Worm (Caenorhabditis elegans) whole organism, young adult: ENCODE data around the gene K07F5.7.

ENCODE experiments used
- B0336.3 ChIP-seq: fragments of 200-800 bp; sonication (Bioruptor generic); IDR thresholded peaks from 2 replicates; pipeline ENCODE4 v1.3.6; 2022; ENCODE audit warnings: missing genetic modification characterization, missing compliant biosample characterization
- C06A6.2 ChIP-seq: fragments of 200-800 bp; sonication (Bioruptor generic); conservative IDR thresholded peaks from 2 replicates; pipeline ENCODE4 v1.3.6; 2022; ENCODE audit warnings: missing genetic modification characterization, missing compliant biosample characterization
- C17E4.6 ChIP-seq: fragments of 200-800 bp; sonication (Bioruptor generic); IDR thresholded peaks from 2 replicates; pipeline ENCODE4 v1.3.6; 2022; ENCODE audit warnings: missing genetic modification reagents, missing genetic modification characterization, missing compliant biosample characterization
- D2030.7 ChIP-seq: fragments of 200-800 bp; sonication (Bioruptor generic); IDR thresholded peaks from 2 replicates; pipeline ENCODE4 v1.3.6; 2022; ENCODE audit warnings: missing genetic modification reagents, missing genetic modification characterization, missing compliant biosample characterization
- F33H1.4 ChIP-seq: fragments of 200-800 bp; sonication (Bioruptor generic); IDR thresholded peaks from 2 replicates; pipeline ENCODE4 v1.3.6; 2022; ENCODE audit warnings: missing genetic modification reagents, missing genetic modification characterization, missing compliant biosample characterization
- F37B4.10 ChIP-seq: fragments of 200-800 bp; sonication (Bioruptor generic); IDR thresholded peaks from 2 replicates; pipeline ENCODE4 v1.3.6; 2022; ENCODE audit warnings: missing genetic modification characterization, missing compliant biosample characterization
- F39B2.1 ChIP-seq: fragments of 200-800 bp; sonication (Bioruptor generic); IDR thresholded peaks from 2 replicates; pipeline ENCODE4 v1.3.6; 2022; ENCODE audit warnings: missing genetic modification reagents, missing genetic modification characterization, missing compliant biosample characterization
- F52B5.7 ChIP-seq: sonication (generic microtip); optimal IDR thresholded peaks from 2 replicates; lab custom pipeline; 2016; ENCODE audit warnings: mild to moderate bottlenecking, missing genetic modification characterization, missing compliant biosample characterization
- T07F8.4 ChIP-seq: sonication (generic microtip); optimal IDR thresholded peaks from 2 replicates; lab custom pipeline; 2016; ENCODE audit warnings: mild to moderate bottlenecking, missing genetic modification characterization, moderate library complexity, missing compliant biosample characterization
- T26A5.8 ChIP-seq: sonication (generic microtip); optimal IDR thresholded peaks from 2 replicates; lab custom pipeline; 2016; ENCODE audit warnings: missing genetic modification characterization, missing compliant biosample characterization
- atf-7 ChIP-seq: sonication (generic microtip); optimal IDR thresholded peaks from 2 replicates; lab custom pipeline; 2017; ENCODE audit warnings: mild to moderate bottlenecking, missing genetic modification characterization, missing compliant biosample characterization
- attf-3 ChIP-seq: fragments of 200-800 bp; sonication (Bioruptor generic); conservative IDR thresholded peaks from 2 replicates; pipeline ENCODE4 v1.3.6; 2022; ENCODE audit warnings: missing genetic modification reagents, missing genetic modification characterization, missing compliant biosample characterization
- attf-6 ChIP-seq: fragments of 200-800 bp; sonication (Bioruptor generic); IDR thresholded peaks from 2 replicates; pipeline ENCODE4 v1.3.6; 2022; ENCODE audit warnings: missing genetic modification reagents, missing genetic modification characterization, missing compliant biosample characterization
- bed-2 ChIP-seq: fragments of 200-800 bp; sonication (Bioruptor generic); IDR thresholded peaks from 2 replicates; pipeline ENCODE4 v1.3.6; 2022; ENCODE audit warnings: missing genetic modification reagents, missing genetic modification characterization, missing compliant biosample characterization
- ccch-3 ChIP-seq: fragments of 200-800 bp; sonication (Bioruptor generic); optimal IDR thresholded peaks from 2 replicates; lab custom pipeline; 2018; ENCODE audit warnings: mild to moderate bottlenecking, missing genetic modification characterization, missing compliant biosample characterization
- cebp-2 ChIP-seq: fragments of 200-800 bp; sonication (Bioruptor generic); IDR thresholded peaks from 2 replicates; pipeline ENCODE4 v1.3.6; 2022; ENCODE audit warnings: missing genetic modification characterization, missing compliant biosample characterization
- ceh-79 ChIP-seq: sonication (generic microtip); optimal IDR thresholded peaks from 2 replicates; lab custom pipeline; 2017; ENCODE audit warnings: mild to moderate bottlenecking, missing genetic modification characterization, missing compliant biosample characterization
- die-1 ChIP-seq: sonication (generic microtip); optimal IDR thresholded peaks from 2 replicates; lab custom pipeline; 2016; ENCODE audit warnings: missing genotype, mild to moderate bottlenecking, missing genetic modification characterization, missing compliant biosample characterization
- dox-1 ChIP-seq: fragments of 200-800 bp; sonication (Bioruptor generic); IDR thresholded peaks from 2 replicates; pipeline ENCODE4 v1.3.6; 2022; ENCODE audit warnings: missing genetic modification reagents, missing genetic modification characterization, missing compliant biosample characterization
- dpff-1 ChIP-seq: sonication (generic microtip); optimal IDR thresholded peaks from 2 replicates; lab custom pipeline; 2017; ENCODE audit warnings: mild to moderate bottlenecking, missing genetic modification characterization, missing compliant biosample characterization
- egrh-3 ChIP-seq: fragments of 200-800 bp; sonication (Bioruptor generic); IDR thresholded peaks from 2 replicates; pipeline ENCODE4 v1.3.6; 2022; ENCODE audit warnings: missing genetic modification reagents, missing genetic modification characterization, missing compliant biosample characterization
- hmg-1.2 ChIP-seq: fragments of 200-800 bp; sonication (Bioruptor generic); IDR thresholded peaks from 2 replicates; pipeline ENCODE4 v1.3.6; 2022; ENCODE audit warnings: missing genetic modification reagents, missing genetic modification characterization, missing compliant biosample characterization
- hmg-20 ChIP-seq: fragments of 200-800 bp; sonication (Bioruptor generic); IDR thresholded peaks from 2 replicates; pipeline ENCODE4 v1.3.6; 2022; ENCODE audit warnings: missing genetic modification reagents, missing genetic modification characterization, missing compliant biosample characterization
- let-526 ChIP-seq: fragments of 200-800 bp; sonication (Bioruptor generic); IDR thresholded peaks from 2 replicates; pipeline ENCODE4 v1.3.6; 2022; ENCODE audit warnings: missing genetic modification reagents, missing genetic modification characterization, missing compliant biosample characterization
- lin-40 ChIP-seq: sonication (generic microtip); optimal IDR thresholded peaks from 2 replicates; lab custom pipeline; 2016; ENCODE audit warnings: missing genetic modification characterization, mild to moderate bottlenecking, missing compliant biosample characterization, missing genotype, missing genetic modification reagents
- lin-54 ChIP-seq: fragments of 200-800 bp; sonication (Bioruptor generic); optimal IDR thresholded peaks from 2 replicates; lab custom pipeline; 2018; ENCODE audit warnings: mild to moderate bottlenecking, missing genetic modification characterization, missing compliant biosample characterization
- lsl-1 ChIP-seq: fragments of 200-800 bp; sonication (Bioruptor generic); optimal IDR thresholded peaks from 2 replicates; lab custom pipeline; 2018; ENCODE audit warnings: mild to moderate bottlenecking, missing genetic modification characterization, moderate library complexity, missing compliant biosample characterization
- madf-8 ChIP-seq: fragments of 200-800 bp; sonication (Bioruptor generic); conservative IDR thresholded peaks from 2 replicates; pipeline ENCODE4 v1.3.6; 2022; ENCODE audit warnings: missing genetic modification reagents, missing genetic modification characterization, missing compliant biosample characterization
- mcd-1 ChIP-seq: fragments of 200-800 bp; sonication (Bioruptor generic); IDR thresholded peaks from 2 replicates; pipeline ENCODE4 v1.3.6; 2022; ENCODE audit warnings: missing genetic modification reagents, missing genetic modification characterization, missing compliant biosample characterization
- mes-4 ChIP-seq: sonication (generic microtip); optimal IDR thresholded peaks from 2 replicates; lab custom pipeline; 2016; ENCODE audit warnings: missing genotype, missing genetic modification characterization, missing compliant biosample characterization
- nfya-2 ChIP-seq: fragments of 200-800 bp; sonication (Bioruptor generic); IDR thresholded peaks from 2 replicates; pipeline ENCODE4 v1.3.6; 2022; ENCODE audit warnings: missing genetic modification reagents, missing genetic modification characterization, missing compliant biosample characterization
- nhr-120 ChIP-seq: fragments of 200-800 bp; sonication (Bioruptor generic); IDR thresholded peaks from 2 replicates; pipeline ENCODE4 v1.3.6; 2022; ENCODE audit warnings: missing genetic modification characterization, missing compliant biosample characterization
- nhr-179 ChIP-seq: sonication (generic microtip); optimal IDR thresholded peaks from 2 replicates; lab custom pipeline; 2016; ENCODE audit warnings: mild to moderate bottlenecking, missing genetic modification characterization, missing compliant biosample characterization
- nhr-80 ChIP-seq: sonication (generic microtip); optimal IDR thresholded peaks from 2 replicates; lab custom pipeline; 2016; ENCODE audit warnings: missing genetic modification characterization, missing compliant biosample characterization
- rec-8 ChIP-seq, 2 experiments: sonication (generic microtip); optimal IDR thresholded peaks; 2 replicates each; lab custom pipeline; 2016; ENCODE audit warnings: mild to moderate bottlenecking in 2 of 2, missing genetic modification characterization in 2 of 2, missing genetic modification reagents in 2 of 2, missing genotype in 2 of 2, missing biosample characterization in 1 of 2, missing compliant biosample characterization in 1 of 2, moderate library complexity in 1 of 2
- repo-1 ChIP-seq: sonication (generic microtip); optimal IDR thresholded peaks from 2 replicates; lab custom pipeline; 2017; ENCODE audit warnings: mild to moderate bottlenecking, missing genetic modification characterization, missing compliant biosample characterization
- rpc-1 ChIP-seq, 2 experiments: fragments of 150-350 bp in 1 of 2; sonication (generic microtip) in 1 of 2; optimal IDR thresholded peaks; 2 replicates each; lab custom pipeline; 2014 to 2018; ENCODE audit warnings: missing biosample characterization in 1 of 2, missing genetic modification characterization in 1 of 2, missing genetic modification reagents in 1 of 2, missing genotype in 1 of 2
- sdz-38 ChIP-seq: sonication (generic microtip); optimal IDR thresholded peaks from 2 replicates; lab custom pipeline; 2016; ENCODE audit warnings: missing genotype, missing genetic modification characterization, missing compliant biosample characterization
- sea-2 ChIP-seq: fragments of 200-800 bp; sonication (Bioruptor generic); IDR thresholded peaks from 2 replicates; pipeline ENCODE4 v1.3.6; 2022; ENCODE audit warnings: missing genetic modification characterization, missing compliant biosample characterization
- snpc-1.1 ChIP-seq: sonication (generic microtip); optimal IDR thresholded peaks from 2 replicates; lab custom pipeline; 2017; ENCODE audit warnings: missing genetic modification characterization, mild to moderate bottlenecking, missing compliant biosample characterization, antibody characterized with exemption, moderate library complexity, missing genotype, missing genetic modification reagents; ENCODE audit not compliant: insufficient read depth
- snpc-3.4 ChIP-seq: sonication (generic microtip); optimal IDR thresholded peaks from 2 replicates; lab custom pipeline; 2017; ENCODE audit warnings: missing genetic modification characterization, mild to moderate bottlenecking, missing compliant biosample characterization, antibody characterized with exemption, moderate library complexity, missing genotype, missing genetic modification reagents
- tlf-1 ChIP-seq: fragments of 200-800 bp; sonication (Bioruptor generic); optimal IDR thresholded peaks from 2 replicates; lab custom pipeline; 2018; ENCODE audit warnings: mild to moderate bottlenecking, missing genetic modification characterization, missing compliant biosample characterization
- unc-130 ChIP-seq: sonication (generic microtip); optimal IDR thresholded peaks from 2 replicates; lab custom pipeline; 2016; ENCODE audit warnings: missing genetic modification reagents, missing genetic modification characterization, missing compliant biosample characterization
- unc-62 ChIP-seq: fragments of 150-350 bp; optimal IDR thresholded peaks from 2 replicates; lab custom pipeline; 2014; ENCODE audit warnings: missing biosample characterization, missing genetic modification reagents, missing genetic modification characterization
- zfh-2 ChIP-seq: fragments of 200-800 bp; sonication (Bioruptor generic); conservative IDR thresholded peaks from 2 replicates; pipeline ENCODE4 v1.3.6; 2022; ENCODE audit warnings: missing genetic modification reagents, missing genetic modification characterization, missing compliant biosample characterization
- ztf-25 ChIP-seq: fragments of 200-800 bp; sonication (Bioruptor generic); IDR thresholded peaks from 2 replicates; pipeline ENCODE4 v1.3.6; 2022; ENCODE audit warnings: missing genetic modification reagents, missing genetic modification characterization, missing compliant biosample characterization
- ztf-26 ChIP-seq: sonication (generic microtip); optimal IDR thresholded peaks from 2 replicates; lab custom pipeline; 2017; ENCODE audit warnings: missing genetic modification characterization, missing compliant biosample characterization

The K07F5.7 gene

DNA sequence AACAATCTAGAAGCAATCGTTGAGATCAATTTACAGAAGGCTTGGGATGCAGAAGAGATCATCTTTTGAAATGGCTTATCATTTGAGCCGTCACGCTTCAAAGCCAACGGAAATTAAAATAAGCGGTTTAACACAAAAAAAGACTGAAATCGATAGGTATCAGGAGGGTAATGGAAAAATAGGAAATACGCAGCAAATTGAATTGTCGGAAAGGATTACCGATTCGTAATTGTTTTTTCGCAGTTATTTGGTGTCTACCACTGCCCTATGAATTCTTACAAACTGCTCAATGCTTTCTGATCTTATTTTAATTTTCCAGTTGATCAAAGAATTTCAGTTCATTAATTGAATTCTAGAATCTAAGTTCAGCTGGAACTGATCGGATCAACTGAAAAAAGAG, 36.5 kb downstream of the K07F5.7 start:
- TF ChIP-seq dox-1, result no peak
- TF ChIP-seq C17E4.6, result no peak
- TF ChIP-seq snpc-1.1 (tag; lab: Kevin White, UChicago), result no peak
- TF ChIP-seq rpc-1 (optimal IDR thresholded peaks at IDR 0.05; lab: Kevin White, UChicago), result no peak
- TF ChIP-seq rpc-1 (tag; optimal IDR thresholded peaks at IDR 0.05; lab: Kevin White, UChicago), result no peak
- no peak for TF ChIP-seq T26A5.8 (tag; lab: Kevin White, UChicago)
- no peak for TF ChIP-seq madf-8 (GFP tag; lab: Robert Waterston, UW)
- no peak for TF ChIP-seq snpc-3.4 (tag; lab: Kevin White, UChicago)
- TF ChIP-seq dpff-1 (tag; lab: Kevin White, UChicago), result no peak
- TF ChIP-seq zfh-2, result no peak
- TF ChIP-seq B0336.3 (GFP tag; lab: Robert Waterston, UW), result no peak
- no peak for TF ChIP-seq F39B2.1
- no peak for TF ChIP-seq cebp-2 (GFP tag; lab: Robert Waterston, UW)
- TF ChIP-seq attf-3 (GFP tag; lab: Robert Waterston, UW), result no peak
- no peak for TF ChIP-seq bed-2 (GFP tag; lab: Robert Waterston, UW)
- TF ChIP-seq mcd-1 (GFP tag; lab: Robert Waterston, UW), result no peak
- no peak for TF ChIP-seq unc-62 (GFP tag; lab: Kevin White, UChicago)
- TF ChIP-seq tlf-1 (GFP tag; lab: Kevin White, UChicago), result no peak
- TF ChIP-seq hmg-20 (GFP tag; lab: Robert Waterston, UW), result no peak

DNA sequence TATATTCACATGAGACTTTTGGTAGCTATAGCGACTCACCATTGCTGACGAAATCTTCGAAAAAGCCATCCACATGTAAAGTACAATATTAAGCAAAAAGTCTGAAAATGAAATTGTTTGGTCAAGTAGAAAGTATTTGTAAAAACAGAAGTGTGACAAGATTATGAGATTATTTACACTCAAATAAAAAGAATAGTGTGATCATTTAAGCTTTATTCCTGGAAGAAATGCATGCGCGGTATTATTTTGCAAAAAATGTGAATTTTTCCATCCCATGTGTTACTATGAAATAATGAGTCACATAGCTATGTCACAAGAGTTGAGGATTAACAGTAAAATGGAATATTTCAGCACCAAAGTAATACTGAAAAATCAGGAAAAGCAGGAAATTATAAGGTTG, 37.3 kb downstream of the K07F5.7 start, which contains the start of gene dct-15:
TSS of gene dct-15 (minus strand) at position 101 of the 400 bp plus-strand sequence.
- TF ChIP-seq ceh-79 (tag; lab: Kevin White, UChicago) (no peak), die-1 (no peak), ztf-25 (GFP tag; lab: Robert Waterston, UW) (no peak), hmg-20 (GFP tag; lab: Robert Waterston, UW) (no peak)

DNA sequence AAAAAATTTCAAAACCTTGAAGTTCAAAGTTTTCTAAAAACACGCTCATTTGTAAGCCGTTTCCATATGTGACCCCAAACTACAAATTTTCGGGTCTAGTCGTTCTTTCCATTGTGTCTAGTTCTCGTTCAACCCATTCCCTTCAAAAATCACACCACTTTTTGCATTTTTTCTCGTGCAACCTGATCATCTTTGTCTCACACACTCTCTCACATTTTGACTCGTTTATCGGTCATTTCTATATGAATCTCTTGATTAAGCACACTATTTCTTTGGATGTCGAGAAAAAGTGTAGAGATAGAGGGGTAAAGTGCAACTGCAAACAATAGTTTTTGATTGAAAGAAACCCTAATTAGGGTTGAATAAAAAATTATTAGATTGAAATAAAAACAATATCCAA, 44.4 kb downstream of the K07F5.7 start:
- TF ChIP-seq D2030.7, result no peak
- no peak for TF ChIP-seq attf-6 (GFP tag; lab: Robert Waterston, UW)
- no peak for TF ChIP-seq F52B5.7 (tag; lab: Kevin White, UChicago)
- TF ChIP-seq sea-2 (GFP tag; lab: Robert Waterston, UW), result no peak
- TF ChIP-seq C06A6.2 (GFP tag; lab: Robert Waterston, UW), result no peak
- no peak for TF ChIP-seq nhr-179 (tag; lab: Kevin White, UChicago)
- peak; percentile 42; the same call in 1 of the 2 replicates for TF ChIP-seq B0336.3 (GFP tag; lab: Robert Waterston, UW)
- no peak for TF ChIP-seq lin-54
- TF ChIP-seq atf-7, result no peak
- TF ChIP-seq mes-4 (tag; lab: Kevin White, UChicago), result no peak
- TF ChIP-seq nfya-2, result no peak
- TF ChIP-seq hmg-1.2 (GFP tag; lab: Robert Waterston, UW), result peak; percentile 75; the same call in 1 of the 2 replicates
- no peak for TF ChIP-seq rec-8 (tag; optimal IDR thresholded peaks at IDR 0.05; lab: Kevin White, UChicago)
- TF ChIP-seq ccch-3 (GFP tag; lab: Kevin White, UChicago), result no peak
- no peak for TF ChIP-seq F37B4.10
- peak; percentile 74 for TF ChIP-seq nhr-80
- TF ChIP-seq sdz-38 (tag; lab: Kevin White, UChicago), result no peak
- TF ChIP-seq unc-130 (GFP tag; lab: Kevin White, UChicago), result no peak
- TF ChIP-seq ztf-26, result no peak
- TF ChIP-seq let-526, result no peak
- no peak for TF ChIP-seq snpc-3.4 (tag; lab: Kevin White, UChicago)
- TF ChIP-seq nhr-120 (GFP tag; lab: Robert Waterston, UW), result no peak
- TF ChIP-seq lin-40 (tag; lab: Kevin White, UChicago), result peak; percentile 18
- no peak for TF ChIP-seq T07F8.4
- no peak for TF ChIP-seq egrh-3
- TF ChIP-seq lsl-1 (GFP tag; lab: Kevin White, UChicago), result no peak
- TF ChIP-seq F33H1.4 (GFP tag; lab: Robert Waterston, UW), result no peak
- no peak for TF ChIP-seq repo-1 (tag; lab: Kevin White, UChicago)
